Fruit fly (Drosophila melanogaster) S2 (cell line): ENCODE results near the gene Gycbeta100B.
A peak's percentile ranks its signal among the peaks of the same experiment; 100 is the strongest.

ENCODE experiments used
- CG8478 ChIP-seq: fragments of >200 bp; optimal IDR thresholded peaks from 2 replicates; lab custom pipeline; 2018
- CTCF ChIP-seq, 2 experiments: fragments of >200 bp; optimal IDR thresholded peaks; 2 replicates each; lab custom pipeline; 2018

Gycbeta100B gene

dm6 chr3R:31193062-31193461 is 58.9 kb downstream of the Gycbeta100B start, which contains the start of gene bnk:
Gene bnk, plus strand, starts transcription at chr3R:31193362.
- TF ChIP-seq CTCF (optimal IDR thresholded peaks at IDR 0.05; lab: Kevin White, UChicago) (no peak), CG8478 (no peak)

dm6 chr3R:31194627-31195026 is 60.4 kb downstream of the Gycbeta100B start:
- TF ChIP-seq CTCF (optimal IDR thresholded peaks at IDR 0.05; lab: Kevin White, UChicago) (no peak), CG8478 (no peak)

dm6 chr3R:31195695-31196113 is 61.5 kb downstream of the Gycbeta100B start, which contains the start of gene mesh:
Gene mesh, minus strand, starts transcription at chr3R:31195762.
- TF ChIP-seq CTCF (optimal IDR thresholded peaks at IDR 0.05; lab: Kevin White, UChicago) (no peak), CG8478 (no peak)

- no peak for TF ChIP-seq CG8478
- peak in 1 of 2 experiments; percentile 10 for TF ChIP-seq CTCF (optimal IDR thresholded peaks at IDR 0.05; lab: Kevin White, UChicago)
Observed at dm6 chr3R:31196731-31197130, 62.5 kb downstream of the Gycbeta100B start, which contains the start of gene CG1544. Gene CG1544, plus strand, starts transcription at chr3R:31196916.

dm6 chr3R:31197142-31197994 is 63.2 kb downstream of the Gycbeta100B start:
- TF ChIP-seq CTCF (optimal IDR thresholded peaks at IDR 0.05; lab: Kevin White, UChicago) (no peak), CG8478 (no peak)

dm6 chr3R:31210630-31211029 is 76.4 kb downstream of the Gycbeta100B start, which contains the start of gene chp:
Gene chp, minus strand, starts transcription at chr3R:31210730.
- TF ChIP-seq CG8478 (no peak), CTCF (optimal IDR thresholded peaks at IDR 0.05; lab: Kevin White, UChicago) (no peak)

dm6 chr3R:31213227-31213626 is 79.0 kb downstream of the Gycbeta100B start, which contains the start of the genes Zwilch and CG1542:
Gene Zwilch, minus strand, starts transcription at chr3R:31213376.
Gene CG1542, plus strand, starts transcription at chr3R:31213458.
- peak; percentile 29 to 34 for TF ChIP-seq CTCF (optimal IDR thresholded peaks at IDR 0.05; lab: Kevin White, UChicago)
- TF ChIP-seq CG8478 = no peak

dm6 chr3R:31215830-31216229 is 81.6 kb downstream of the Gycbeta100B start, which contains the start of gene CG15561:
Gene CG15561, minus strand, starts transcription at chr3R:31215942.
- no peak for TF ChIP-seq CG8478
- no peak for TF ChIP-seq CTCF (optimal IDR thresholded peaks at IDR 0.05; lab: Kevin White, UChicago)

- TF ChIP-seq CTCF (optimal IDR thresholded peaks at IDR 0.05; lab: Kevin White, UChicago) = no peak
- no peak for TF ChIP-seq CG8478
Observed at dm6 chr3R:31218214-31218876, 84.2 kb downstream of the Gycbeta100B start.

dm6 chr3R:31218997-31219992 is 85.1 kb downstream of the Gycbeta100B start, which contains the start of gene ATPsynC:
Gene ATPsynC, minus strand, starts transcription at chr3R:31219630.
- TF ChIP-seq CTCF (optimal IDR thresholded peaks at IDR 0.05; lab: Kevin White, UChicago) (peak; percentile 75 to 82), CG8478 (no peak)

- TF ChIP-seq CG8478 = no peak
- TF ChIP-seq CTCF (optimal IDR thresholded peaks at IDR 0.05; lab: Kevin White, UChicago) = peak; percentile 55 to 58
Observed at dm6 chr3R:31220456-31221336, 86.5 kb downstream of the Gycbeta100B start, which contains the start of gene CG12054. Gene CG12054, plus strand, starts transcription at chr3R:31220702.

dm6 chr3R:31221337-31222047 is 87.3 kb downstream of the Gycbeta100B start:
- TF ChIP-seq CTCF (optimal IDR thresholded peaks at IDR 0.05; lab: Kevin White, UChicago) (no peak), CG8478 (no peak)
